3 fruit fly cellular contexts compared by ENCODE assay signal in the genomic region with DNA sequence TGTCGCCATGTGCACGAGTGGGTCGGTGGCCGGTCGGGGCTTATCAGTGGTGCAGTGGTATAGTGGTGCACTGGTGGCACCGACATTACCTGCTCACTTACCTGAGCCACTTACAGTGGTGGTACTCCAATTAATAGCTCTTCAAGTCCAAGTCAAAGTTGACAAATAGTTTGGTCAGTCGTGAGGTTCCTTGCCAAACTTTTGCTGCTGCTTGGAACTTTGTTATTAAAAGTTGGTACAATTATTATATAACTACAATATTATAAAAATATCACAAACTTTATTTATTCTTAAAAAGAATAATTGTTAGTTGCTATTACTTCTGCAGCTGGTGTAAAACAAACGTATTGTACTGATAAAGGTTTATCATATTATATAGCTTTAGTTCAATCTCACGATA.
TF ChIP-seq lines count a peak whose summit lies in the region.

No protein-coding gene starts in this region.

- TF ChIP-seq CTCF in whole organism, embryonic (GFP tag; optimal IDR thresholded peaks at IDR 0.05; lab: Kevin White, UChicago): no peak

TF ChIP-seq in whole organism, adult, 20 proteins besides CTCF, POLR2A, EP300 and RAD21:
- TF ChIP-seq CG7045 (GFP tag; optimal IDR thresholded peaks at IDR 0.05; lab: Kevin White, UChicago) (no peak), CG11617 (GFP tag; optimal IDR thresholded peaks at IDR 0.05; lab: Kevin White, UChicago) (peak; percentile 28), CG5204 (GFP tag; optimal IDR thresholded peaks at IDR 0.05; lab: Kevin White, UChicago) (no peak), Mnt (GFP tag; optimal IDR thresholded peaks at IDR 0.05; lab: Kevin White, UChicago) (peak; percentile 39), bab1 (GFP tag; optimal IDR thresholded peaks at IDR 0.05; lab: Kevin White, UChicago) (no peak), ovo (GFP tag; optimal IDR thresholded peaks at IDR 0.05; lab: Kevin White, UChicago) (no peak), CG7101 (tag; optimal IDR thresholded peaks at IDR 0.05; lab: Kevin White, UChicago) (peak; percentile 65)

TF ChIP-seq in whole organism, embryonic, 481 proteins besides CTCF, POLR2A, EP300 and RAD21 (continues in another document):
- no peak for TF ChIP-seq CG15479 (GFP tag; optimal IDR thresholded peaks at IDR 0.05; lab: Kevin White, UChicago)
- no peak for TF ChIP-seq CG12236 (GFP tag; optimal IDR thresholded peaks at IDR 0.05; lab: Kevin White, UChicago)
- TF ChIP-seq pnt (GFP tag; optimal IDR thresholded peaks at IDR 0.05; lab: Kevin White, UChicago): no peak
- no peak for TF ChIP-seq Awh (GFP tag; IDR thresholded peaks at IDR 0.05; lab: Robert Waterston, UW)
- TF ChIP-seq CG10654 (GFP tag; optimal IDR thresholded peaks at IDR 0.05; lab: Kevin White, UChicago): no peak
- TF ChIP-seq Ets65A (GFP tag; lab: Kevin White, UChicago): no peak
- no peak for TF ChIP-seq hkb (optimal IDR thresholded peaks at IDR 0.05; lab: Kevin White, UChicago)
- TF ChIP-seq hkb (GFP tag; IDR thresholded peaks at IDR 0.05; lab: Robert Waterston, UW): peak; percentile 26; the same call in 1 of the 2 replicates
- no peak for TF ChIP-seq ewg (GFP tag; optimal IDR thresholded peaks at IDR 0.05; lab: Kevin White, UChicago)
- TF ChIP-seq lola (GFP tag; optimal IDR thresholded peaks at IDR 0.05; lab: Kevin White, UChicago): no peak
- no peak for TF ChIP-seq Hsf (GFP tag; optimal IDR thresholded peaks at IDR 0.05; lab: Kevin White, UChicago)
- TF ChIP-seq tgo (GFP tag; IDR thresholded peaks at IDR 0.05; lab: Robert Waterston, UW): no peak; the same call in 2 of the 3 replicates
- no peak for TF ChIP-seq Doc2 (GFP tag; IDR thresholded peaks at IDR 0.05; lab: Robert Waterston, UW)
- no peak for TF ChIP-seq grn (GFP tag; optimal IDR thresholded peaks at IDR 0.05; lab: Kevin White, UChicago)
- no peak for TF ChIP-seq Dek (tag; optimal IDR thresholded peaks at IDR 0.05; lab: Kevin White, UChicago)
- peak; percentile 24 for TF ChIP-seq CG2678 (tag; optimal IDR thresholded peaks at IDR 0.05; lab: Kevin White, UChicago)
- TF ChIP-seq CG15601 (tag; optimal IDR thresholded peaks at IDR 0.05; lab: Kevin White, UChicago): no peak
- TF ChIP-seq CG16863 (GFP tag; optimal IDR thresholded peaks at IDR 0.05; lab: Kevin White, UChicago): no peak
- TF ChIP-seq jing (GFP tag; optimal IDR thresholded peaks at IDR 0.05; lab: Kevin White, UChicago): no peak
- peak; percentile 16 for TF ChIP-seq CG7839 (tag; optimal IDR thresholded peaks at IDR 0.05; lab: Kevin White, UChicago)
- no peak for TF ChIP-seq CG11247 (GFP tag; IDR thresholded peaks at IDR 0.05; lab: Robert Waterston, UW)
- no peak for TF ChIP-seq toy (GFP tag; IDR thresholded peaks at IDR 0.05; lab: Robert Waterston, UW)
- no peak for TF ChIP-seq Bgb (GFP tag; IDR thresholded peaks at IDR 0.05; lab: Robert Waterston, UW; ENCODE audit: partially characterized antibody)
- TF ChIP-seq ranshi (GFP tag; IDR thresholded peaks at IDR 0.05; lab: Robert Waterston, UW): no peak
- TF ChIP-seq CG7963 (GFP tag; IDR thresholded peaks at IDR 0.05; lab: Robert Waterston, UW; ENCODE audit: partially characterized antibody): no peak
- TF ChIP-seq tll (GFP tag; optimal IDR thresholded peaks at IDR 0.05; lab: Kevin White, UChicago): no peak
- no peak for TF ChIP-seq CG4328 (GFP tag; optimal IDR thresholded peaks at IDR 0.05; lab: Kevin White, UChicago)
- TF ChIP-seq row (GFP tag; IDR thresholded peaks at IDR 0.05; lab: Robert Waterston, UW): peak; percentile 58
- no peak for TF ChIP-seq inv (GFP tag; IDR thresholded peaks at IDR 0.05; lab: Robert Waterston, UW; ENCODE audit: partially characterized antibody)
- no peak for TF ChIP-seq CG12299 (tag; optimal IDR thresholded peaks at IDR 0.05; lab: Kevin White, UChicago)
- peak; percentile 68 for TF ChIP-seq CG15073 (GFP tag; optimal IDR thresholded peaks at IDR 0.05; lab: Kevin White, UChicago)
- no peak for TF ChIP-seq lbe (GFP tag; optimal IDR thresholded peaks at IDR 0.05; lab: Kevin White, UChicago)
- TF ChIP-seq CG11560 (tag; IDR thresholded peaks at IDR 0.05; lab: Robert Waterston, UW): no peak
- peak; percentile 45 for TF ChIP-seq Sox102F (GFP tag; optimal IDR thresholded peaks at IDR 0.05; lab: Kevin White, UChicago)
- TF ChIP-seq CG2116 (GFP tag; optimal IDR thresholded peaks at IDR 0.05; lab: Kevin White, UChicago): no peak
- no peak for TF ChIP-seq lov (optimal IDR thresholded peaks at IDR 0.05; lab: Kevin White, UChicago)
- no peak for TF ChIP-seq lov (GFP tag; IDR thresholded peaks at IDR 0.05; lab: Robert Waterston, UW)
- TF ChIP-seq tio (GFP tag; optimal IDR thresholded peaks at IDR 0.05; lab: Kevin White, UChicago): no peak
- TF ChIP-seq gem (tag; optimal IDR thresholded peaks at IDR 0.05; lab: Kevin White, UChicago): peak; percentile 37
- no peak for TF ChIP-seq pros (GFP tag; optimal IDR thresholded peaks at IDR 0.05; lab: Kevin White, UChicago)
- no peak for TF ChIP-seq CG14667 (GFP tag; IDR thresholded peaks at IDR 0.05; lab: Robert Waterston, UW)
- TF ChIP-seq phol (tag; optimal IDR thresholded peaks at IDR 0.05; lab: Kevin White, UChicago): peak; percentile 13

TF ChIP-seq in whole organism, prepupa, 60 proteins besides CTCF, POLR2A, EP300 and RAD21:
- TF ChIP-seq svp (GFP tag; lab: Kevin White, UChicago) (peak; percentile 11), Ets21C (GFP tag; optimal IDR thresholded peaks at IDR 0.05; lab: Kevin White, UChicago) (no peak), fd59A (GFP tag; optimal IDR thresholded peaks at IDR 0.05; lab: Kevin White, UChicago) (no peak), Eip78C (GFP tag; lab: Kevin White, UChicago) (peak; percentile 15), CG6163 (GFP tag; IDR thresholded peaks at IDR 0.05; lab: Robert Waterston, UW) (0 out of 3 replicates have a peak, but pooled peaks have one; percentile 11)
TF ChIP-seq in whole organism, prepupa: peak in this region for 3.
